Worm (Caenorhabditis elegans) whole organism, mixed stage, embryonic: ENCODE results near the gene ZK822.10.

Experiments
- bed-3 ChIP-seq: fragments of 200-800 bp; sonication (Bioruptor generic); optimal IDR thresholded peaks from 3 replicates; lab custom pipeline; 2018; ENCODE audit warnings: mild to moderate bottlenecking, missing genetic modification characterization, moderate library complexity, missing compliant biosample characterization
- blmp-1 ChIP-seq: fragments of 150-350 bp; optimal IDR thresholded peaks from 2 replicates; lab custom pipeline; 2014; ENCODE audit warnings: missing biosample characterization, missing genetic modification characterization
- elt-3 ChIP-seq: fragments of 150-350 bp; optimal IDR thresholded peaks from 2 replicates; lab custom pipeline; 2014; ENCODE audit warnings: missing biosample characterization, missing genetic modification characterization
- mep-1 ChIP-seq: fragments of 150-350 bp; optimal IDR thresholded peaks from 2 replicates; lab custom pipeline; 2017; ENCODE audit warnings: missing biosample characterization, missing genetic modification reagents, missing genetic modification characterization, inconsistent platforms
- nhr-2 ChIP-seq: fragments of 150-350 bp; optimal IDR thresholded peaks from 2 replicates; lab custom pipeline; 2014; ENCODE audit warnings: missing biosample characterization, missing genetic modification characterization
- nhr-28 ChIP-seq: fragments of 150-350 bp; optimal IDR thresholded peaks from 2 replicates; lab custom pipeline; 2014; ENCODE audit warnings: missing biosample characterization, missing genetic modification characterization
- nhr-76 ChIP-seq: sonication (generic microtip); optimal IDR thresholded peaks from 2 replicates; lab custom pipeline; 2017; ENCODE audit warnings: missing biosample characterization, missing genetic modification characterization
- pha-4 ChIP-seq: fragments of 150-350 bp; optimal IDR thresholded peaks from 2 replicates; lab custom pipeline; 2018; ENCODE audit warnings: missing biosample characterization, missing genetic modification reagents, missing genetic modification characterization
- unc-39 ChIP-seq: fragments of 150-350 bp; optimal IDR thresholded peaks from 2 replicates; lab custom pipeline; 2014; ENCODE audit warnings: missing biosample characterization, missing genetic modification characterization
- ztf-11 ChIP-seq: fragments of 150-350 bp; optimal IDR thresholded peaks from 2 replicates; lab custom pipeline; 2014; ENCODE audit warnings: missing biosample characterization, missing genetic modification characterization

DNA sequence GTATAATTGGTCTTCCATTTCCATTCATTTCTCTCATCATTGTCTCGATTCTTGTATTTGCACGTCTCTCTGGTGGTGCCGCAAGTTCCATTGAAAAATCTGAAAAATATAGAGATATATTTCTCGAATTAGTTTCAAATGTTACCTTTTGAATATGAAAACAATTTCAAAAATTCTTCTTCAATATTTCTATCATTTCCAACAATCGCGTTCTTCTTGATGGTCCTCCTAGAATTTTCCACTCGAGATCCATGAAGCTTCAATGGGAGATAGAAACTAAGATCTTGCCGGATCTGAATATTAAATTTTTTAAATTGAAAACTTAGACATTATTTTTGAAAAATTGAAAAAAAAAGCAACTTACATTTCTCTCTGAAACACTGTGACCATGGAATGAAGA is 2.1 kb downstream of the ZK822.10 start:
- TF ChIP-seq blmp-1 (no peak), pha-4 (tag; lab: Kevin White, UChicago) (no peak), mep-1 (tag; lab: Kevin White, UChicago) (no peak), ztf-11 (tag; lab: Kevin White, UChicago) (no peak), nhr-76 (tag; lab: Kevin White, UChicago) (no peak), nhr-2 (tag; lab: Kevin White, UChicago) (no peak), unc-39 (tag; lab: Kevin White, UChicago) (no peak), nhr-28 (tag; lab: Kevin White, UChicago) (no peak), elt-3 (no peak), bed-3 (GFP tag; lab: Kevin White, UChicago) (no peak)
